Worm (Caenorhabditis elegans) whole organism, L1 larva: ENCODE results near the gene dec-7.

ENCODE experiments used
- isw-1 ChIP-seq: fragments of 200-800 bp; sonication (Bioruptor generic); IDR thresholded peaks from 2 replicates; pipeline ENCODE4 v1.3.6; 2022; ENCODE audit warnings: missing genetic modification characterization, missing compliant biosample characterization
- pag-3 ChIP-seq: sonication (generic microtip); optimal IDR thresholded peaks from 2 replicates; lab custom pipeline; 2017; ENCODE audit warnings: missing genetic modification characterization, mild to moderate bottlenecking, missing compliant biosample characterization, antibody characterized with exemption, borderline replicate concordance; ENCODE audit not compliant: insufficient read depth
- tbx-2 ChIP-seq: sonication (generic microtip); optimal IDR thresholded peaks from 2 replicates; lab custom pipeline; 2016; ENCODE audit warnings: missing genetic modification characterization, missing compliant biosample characterization

ce11 chrIII:9941020-9941674 is 8.9 kb downstream of the dec-7 start, which contains the start of the genes K03H1.9 and K03H1.12:
- TF ChIP-seq pag-3 (tag; lab: Kevin White, UChicago) (no peak), tbx-2 (tag; lab: Kevin White, UChicago) (no peak), isw-1 (GFP tag; lab: Robert Waterston, UW) (no peak)
